Fruit fly (Drosophila melanogaster): ENCODE data around the gene CBP.

CBP gene

dm6 chrX:7315925-7316650 lies 21.1 kb upstream of the CBP start:
- TF ChIP-seq Eip78C (GFP tag) (peak; percentile 21), eg (GFP tag; IDR thresholded peaks at IDR 0.05) (no peak), svp (GFP tag) (peak; percentile 48)

- TF ChIP-seq pdm3 (GFP tag; optimal IDR thresholded peaks at IDR 0.05): no peak
- peak; percentile 81 for TF ChIP-seq svp (GFP tag)
- peak; percentile 53 for TF ChIP-seq vri (GFP tag; optimal IDR thresholded peaks at IDR 0.05)
- peak; percentile 22 for TF ChIP-seq fkh (GFP tag; optimal IDR thresholded peaks at IDR 0.05)
- TF ChIP-seq CG1621 (tag; optimal IDR thresholded peaks at IDR 0.05): no peak
- TF ChIP-seq Eip78C (GFP tag): peak; percentile 47
- no peak for TF ChIP-seq Sox102F (GFP tag; optimal IDR thresholded peaks at IDR 0.05)
- no peak for TF ChIP-seq CG6163 (GFP tag; IDR thresholded peaks at IDR 0.05)
- TF ChIP-seq CG3919 (GFP tag; optimal IDR thresholded peaks at IDR 0.05): no peak
- no peak for TF ChIP-seq OdsH (GFP tag; optimal IDR thresholded peaks at IDR 0.05)
Measured at dm6 chrX:7317214-7318210, 19.6 kb upstream of the CBP start.

dm6 chrX:7318464-7318863 lies 18.7 kb upstream of the CBP start:
- peak; percentile 62 for TF ChIP-seq fkh (GFP tag; optimal IDR thresholded peaks at IDR 0.05)
- TF ChIP-seq esn (GFP tag; optimal IDR thresholded peaks at IDR 0.05): no peak

dm6 chrX:7319053-7319702 lies 18.0 kb upstream of the CBP start:
- peak; percentile 76 for TF ChIP-seq Sox15 (GFP tag; optimal IDR thresholded peaks at IDR 0.05)
- TF ChIP-seq CG6808 (GFP tag; optimal IDR thresholded peaks at IDR 0.05): peak; percentile 85
- TF ChIP-seq Ets96B (tag; optimal IDR thresholded peaks at IDR 0.05): peak; percentile 85
- TF ChIP-seq lz (GFP tag; optimal IDR thresholded peaks at IDR 0.05): peak; percentile 90
- TF ChIP-seq CG1621 (tag; optimal IDR thresholded peaks at IDR 0.05): peak; percentile 74
- peak; percentile 88 for TF ChIP-seq OdsH (GFP tag; optimal IDR thresholded peaks at IDR 0.05)
- no peak for TF ChIP-seq Eip93F (GFP tag; optimal IDR thresholded peaks at IDR 0.05)
- peak; percentile 62 for TF ChIP-seq CG16779 (tag; optimal IDR thresholded peaks at IDR 0.05)
- peak; percentile 90 for TF ChIP-seq Sox14 (GFP tag; optimal IDR thresholded peaks at IDR 0.05)
- TF ChIP-seq dac (GFP tag; optimal IDR thresholded peaks at IDR 0.05): peak; percentile 50
- TF ChIP-seq acj6 (GFP tag; optimal IDR thresholded peaks at IDR 0.05): peak; percentile 88
- no peak for TF ChIP-seq fd85E (GFP tag; optimal IDR thresholded peaks at IDR 0.05)
- no peak for TF ChIP-seq Hr38 (GFP tag; optimal IDR thresholded peaks at IDR 0.05)
- TF ChIP-seq CG11294 (GFP tag; IDR thresholded peaks at IDR 0.05): peak; percentile 30; the same call in 1 of the 2 replicates
- peak; percentile 89 for TF ChIP-seq Hr39 (GFP tag; optimal IDR thresholded peaks at IDR 0.05)
- TF ChIP-seq Sox102F (GFP tag; optimal IDR thresholded peaks at IDR 0.05): peak; percentile 90
- peak; percentile 75 for TF ChIP-seq Ets21C (GFP tag; optimal IDR thresholded peaks at IDR 0.05)
- TF ChIP-seq eg (GFP tag; IDR thresholded peaks at IDR 0.05): peak; percentile 66
- TF ChIP-seq CG34406 (GFP tag; optimal IDR thresholded peaks at IDR 0.05): peak; percentile 81
- TF ChIP-seq fd59A (GFP tag; optimal IDR thresholded peaks at IDR 0.05): peak; percentile 82
- peak; percentile 83 for TF ChIP-seq CG4318 (GFP tag; optimal IDR thresholded peaks at IDR 0.05)
- peak; percentile 75 for TF ChIP-seq CG9139 (GFP tag; optimal IDR thresholded peaks at IDR 0.05)
- peak; percentile 90 for TF ChIP-seq esn (GFP tag; optimal IDR thresholded peaks at IDR 0.05)
- TF ChIP-seq CG11902 (GFP tag; optimal IDR thresholded peaks at IDR 0.05): peak; percentile 64
- TF ChIP-seq cyc (GFP tag; optimal IDR thresholded peaks at IDR 0.05): peak; percentile 86
- TF ChIP-seq Blimp-1 (GFP tag; optimal IDR thresholded peaks at IDR 0.05): peak; percentile 37
- TF ChIP-seq CG7368 (GFP tag; optimal IDR thresholded peaks at IDR 0.05): peak; percentile 71
- peak; percentile 87 for TF ChIP-seq CG6792 (GFP tag; optimal IDR thresholded peaks at IDR 0.05)
- peak; percentile 67 for TF ChIP-seq CG11762 (GFP tag; optimal IDR thresholded peaks at IDR 0.05; ENCODE audit: insufficient read depth)
- TF ChIP-seq Met (GFP tag; optimal IDR thresholded peaks at IDR 0.05): peak; percentile 88
- peak; percentile 86 for TF ChIP-seq CG3032 (tag; optimal IDR thresholded peaks at IDR 0.05)
- peak; percentile 89 for TF ChIP-seq svp (GFP tag)
- peak; percentile 89 for TF ChIP-seq pdm3 (GFP tag; optimal IDR thresholded peaks at IDR 0.05)
- peak; percentile 75 for TF ChIP-seq spab (GFP tag; optimal IDR thresholded peaks at IDR 0.05)
- TF ChIP-seq Smox (GFP tag; optimal IDR thresholded peaks at IDR 0.05): peak; percentile 90

Measured in whole organism, prepupa.